Worm (Caenorhabditis elegans) whole organism, L3 larva: ENCODE results near the gene Y39H10A.1.

Source experiments
- ceh-16 ChIP-seq: sonication (generic microtip); optimal IDR thresholded peaks from 2 replicates; lab custom pipeline; 2017; ENCODE audit warnings: missing biosample characterization, missing genetic modification characterization
- ceh-82 ChIP-seq: fragments of 150-350 bp; optimal IDR thresholded peaks from 2 replicates; lab custom pipeline; 2014; ENCODE audit warnings: missing biosample characterization, missing genetic modification characterization
- ceh-9 ChIP-seq: sonication (generic microtip); optimal IDR thresholded peaks from 2 replicates; lab custom pipeline; 2018; ENCODE audit warnings: missing biosample characterization, missing genetic modification characterization
- daf-12 ChIP-seq: fragments of 150-350 bp; optimal IDR thresholded peaks from 2 replicates; lab custom pipeline; 2014; ENCODE audit warnings: missing biosample characterization, missing genetic modification reagents, missing genetic modification characterization
- egl-27 ChIP-seq: sonication (generic microtip); optimal IDR thresholded peaks from 4 replicates; lab custom pipeline; 2017; ENCODE audit warnings: missing biosample characterization, missing genetic modification reagents, missing genetic modification characterization
- egl-5 ChIP-seq: fragments of 150-350 bp; optimal IDR thresholded peaks from 2 replicates; lab custom pipeline; 2017; ENCODE audit warnings: missing biosample characterization, missing genetic modification reagents, missing genetic modification characterization, inconsistent platforms
- elt-1 ChIP-seq: fragments of 150-350 bp; optimal IDR thresholded peaks from 2 replicates; lab custom pipeline; 2014; ENCODE audit warnings: missing biosample characterization, missing genetic modification characterization
- elt-2 ChIP-seq: sonication (generic microtip); optimal IDR thresholded peaks from 2 replicates; lab custom pipeline; 2016; ENCODE audit warnings: missing genetic modification reagents, mild to moderate bottlenecking, missing genetic modification characterization, missing compliant biosample characterization
- eor-1 ChIP-seq, 2 experiments: fragments of 150-350 bp; optimal IDR thresholded peaks; 2 replicates each; lab custom pipeline; 2014 to 2018; ENCODE audit warnings: missing biosample characterization in 2 of 2, missing genetic modification characterization in 2 of 2
- fkh-2 ChIP-seq: fragments of 150-350 bp; optimal IDR thresholded peaks from 2 replicates; lab custom pipeline; 2014; ENCODE audit warnings: missing biosample characterization, missing genetic modification reagents, missing genetic modification characterization
- fos-1 ChIP-seq: fragments of 150-350 bp; optimal IDR thresholded peaks from 2 replicates; lab custom pipeline; 2014; ENCODE audit warnings: missing biosample characterization, missing genetic modification characterization
- hmg-11 ChIP-seq: sonication (generic microtip); optimal IDR thresholded peaks from 2 replicates; lab custom pipeline; 2016; ENCODE audit warnings: missing genetic modification characterization, missing compliant biosample characterization
- jun-1 ChIP-seq: fragments of 150-350 bp; optimal IDR thresholded peaks from 2 replicates; lab custom pipeline; 2014; ENCODE audit warnings: missing biosample characterization, missing genetic modification reagents, missing genetic modification characterization
- lin-39 ChIP-seq: fragments of 150-350 bp; optimal IDR thresholded peaks from 2 replicates; lab custom pipeline; 2018; ENCODE audit warnings: missing biosample characterization, missing genetic modification reagents, missing genetic modification characterization
- lsy-12 ChIP-seq: sonication (generic microtip); optimal IDR thresholded peaks from 2 replicates; lab custom pipeline; 2016; ENCODE audit warnings: mild to moderate bottlenecking, missing genetic modification characterization, missing compliant biosample characterization
- mdl-1 ChIP-seq: fragments of 150-350 bp; optimal IDR thresholded peaks from 2 replicates; lab custom pipeline; 2014; ENCODE audit warnings: missing biosample characterization, missing genetic modification characterization
- mml-1 ChIP-seq: fragments of 150-350 bp; sonication (generic microtip); optimal IDR thresholded peaks from 3 replicates; lab custom pipeline; 2014; ENCODE audit warnings: missing biosample characterization, missing genetic modification characterization
- nhr-11 ChIP-seq: fragments of 150-350 bp; optimal IDR thresholded peaks from 2 replicates; lab custom pipeline; 2014; ENCODE audit warnings: missing biosample characterization, missing genetic modification characterization
- nhr-12 ChIP-seq: fragments of 150-350 bp; optimal IDR thresholded peaks from 2 replicates; lab custom pipeline; 2014; ENCODE audit warnings: missing biosample characterization, missing genetic modification characterization
- nhr-23 ChIP-seq: fragments of 150-350 bp; optimal IDR thresholded peaks from 2 replicates; lab custom pipeline; 2014; ENCODE audit warnings: missing biosample characterization, missing genetic modification reagents, missing genetic modification characterization
- nhr-237 ChIP-seq: fragments of 150-350 bp; optimal IDR thresholded peaks from 2 replicates; lab custom pipeline; 2014; ENCODE audit warnings: missing biosample characterization, missing genetic modification characterization
- nhr-25 ChIP-seq: sonication (generic microtip); optimal IDR thresholded peaks from 2 replicates; lab custom pipeline; 2017; ENCODE audit warnings: missing biosample characterization, missing genetic modification characterization
- nhr-28 ChIP-seq: fragments of 150-350 bp; optimal IDR thresholded peaks from 2 replicates; lab custom pipeline; 2014; ENCODE audit warnings: missing biosample characterization, missing genetic modification characterization
- nhr-43 ChIP-seq: sonication (generic microtip); optimal IDR thresholded peaks from 2 replicates; lab custom pipeline; 2016; ENCODE audit warnings: mild to moderate bottlenecking, missing genetic modification characterization, missing compliant biosample characterization; ENCODE audit not compliant: poor library complexity, severe bottlenecking
- nhr-67 ChIP-seq: fragments of 150-350 bp; optimal IDR thresholded peaks from 2 replicates; lab custom pipeline; 2014; ENCODE audit warnings: missing biosample characterization, missing genetic modification characterization
- nhr-76 ChIP-seq: fragments of 150-350 bp; sonication (generic microtip); optimal IDR thresholded peaks from 5 replicates; lab custom pipeline; 2014; ENCODE audit warnings: missing biosample characterization, missing genetic modification characterization
- nhr-77 ChIP-seq: fragments of 150-350 bp; optimal IDR thresholded peaks from 2 replicates; lab custom pipeline; 2014; ENCODE audit warnings: missing biosample characterization, missing genetic modification characterization
- pha-4 ChIP-seq: fragments of 150-350 bp; optimal IDR thresholded peaks from 2 replicates; lab custom pipeline; 2014; ENCODE audit warnings: missing biosample characterization, missing genetic modification reagents, missing genetic modification characterization
- pqm-1 ChIP-seq: fragments of 150-350 bp; optimal IDR thresholded peaks from 2 replicates; lab custom pipeline; 2017; ENCODE audit warnings: missing biosample characterization, missing genetic modification characterization, inconsistent platforms
- sea-2 ChIP-seq: fragments of 150-350 bp; sonication (generic microtip); optimal IDR thresholded peaks from 4 replicates; lab custom pipeline; 2014; ENCODE audit warnings: missing biosample characterization, missing genetic modification reagents, missing genetic modification characterization
- snpc-4 ChIP-seq: fragments of 150-350 bp; optimal IDR thresholded peaks from 2 replicates; lab custom pipeline; 2014; ENCODE audit warnings: missing biosample characterization, missing genetic modification characterization
- tbx-2 ChIP-seq: sonication (generic microtip); optimal IDR thresholded peaks from 2 replicates; lab custom pipeline; 2016; ENCODE audit warnings: mild to moderate bottlenecking, missing genetic modification characterization, missing compliant biosample characterization
- unc-39 ChIP-seq: sonication (generic microtip); optimal IDR thresholded peaks from 4 replicates; lab custom pipeline; 2017; ENCODE audit warnings: missing biosample characterization, missing genetic modification characterization
- unc-62 ChIP-seq: fragments of 150-350 bp; sonication (generic microtip); optimal IDR thresholded peaks from 4 replicates; lab custom pipeline; 2014; ENCODE audit warnings: missing biosample characterization, missing genetic modification reagents, missing genetic modification characterization
- zag-1 ChIP-seq: fragments of 150-350 bp; optimal IDR thresholded peaks from 2 replicates; lab custom pipeline; 2014; ENCODE audit warnings: missing biosample characterization, missing genetic modification characterization
- ztf-11 ChIP-seq: fragments of 150-350 bp; optimal IDR thresholded peaks from 2 replicates; lab custom pipeline; 2014; ENCODE audit warnings: missing biosample characterization, missing genetic modification characterization

The Y39H10A.1 gene

DNA sequence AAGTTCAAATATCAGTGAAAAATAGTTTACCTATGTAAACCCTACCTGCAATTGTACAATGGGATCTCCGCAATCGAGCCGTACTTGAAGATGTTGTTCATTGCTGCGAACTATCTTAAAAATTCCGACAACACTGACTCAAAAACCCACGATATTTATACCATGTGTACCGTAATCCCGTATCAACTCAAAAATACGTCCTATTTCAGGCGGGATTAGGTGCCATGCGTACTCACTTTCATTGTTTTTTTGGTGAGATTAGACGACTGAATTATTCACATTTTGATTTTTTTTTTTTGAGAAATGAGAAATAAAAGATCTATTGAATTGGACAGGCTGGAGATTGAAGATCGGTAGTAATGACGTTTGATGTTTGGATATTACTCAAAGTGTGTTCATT, 33.4 kb downstream of the Y39H10A.1 start, which contains the start of gene srt-30:
srt-30 (minus strand) TSS at position 101 of the 400 bp plus-strand sequence.
- TF ChIP-seq nhr-43: no peak
- TF ChIP-seq sea-2: no peak
- no peak for TF ChIP-seq pqm-1 (tag; lab: Kevin White, UChicago)
- no peak for TF ChIP-seq nhr-23 (tag; lab: Kevin White, UChicago)
- no peak for TF ChIP-seq lin-39 (tag; lab: Kevin White, UChicago)
- TF ChIP-seq nhr-77 (tag; lab: Kevin White, UChicago): no peak
- no peak for TF ChIP-seq elt-2
- no peak for TF ChIP-seq jun-1
- TF ChIP-seq snpc-4: no peak
- TF ChIP-seq pha-4 (tag; lab: Kevin White, UChicago): no peak
- TF ChIP-seq, all 47 proteins: peak for 0

DNA sequence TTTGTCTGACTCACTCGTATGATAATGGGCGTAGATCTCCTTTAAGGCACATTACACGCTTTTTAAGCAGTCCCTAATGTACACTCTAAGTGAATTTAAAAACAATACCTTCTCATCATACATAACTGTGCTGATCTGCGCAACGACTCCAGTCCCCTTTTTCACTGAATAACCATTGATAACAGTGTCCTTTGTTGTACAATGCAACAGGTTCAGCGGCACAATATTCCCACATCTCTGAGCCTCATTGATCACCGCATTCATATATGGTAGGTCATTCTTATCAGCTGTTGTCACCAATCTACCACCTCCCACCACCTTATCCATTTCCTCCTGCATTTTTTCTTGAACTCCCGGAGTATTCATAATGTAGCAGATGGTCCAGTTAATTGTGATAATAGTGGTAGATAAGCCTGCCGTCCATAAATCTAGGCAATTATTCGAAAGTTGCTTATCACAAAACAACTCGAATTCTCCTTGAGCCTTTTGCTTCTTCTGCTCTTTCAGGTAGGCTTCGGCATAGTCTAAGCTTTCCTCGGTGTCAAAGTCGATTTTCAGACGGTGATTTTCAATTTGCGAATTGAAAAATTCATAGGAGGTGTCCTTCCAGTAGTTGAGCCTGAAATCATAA, 34.9 kb downstream of the Y39H10A.1 start:
- TF ChIP-seq nhr-237 (no peak), nhr-25 (tag; lab: Kevin White, UChicago) (no peak), daf-12 (no peak), eor-1 (tag; optimal IDR thresholded peaks at IDR 0.05; lab: Kevin White, UChicago) (no peak), nhr-23 (tag; lab: Kevin White, UChicago) (no peak), mdl-1 (tag; lab: Kevin White, UChicago) (no peak)

DNA sequence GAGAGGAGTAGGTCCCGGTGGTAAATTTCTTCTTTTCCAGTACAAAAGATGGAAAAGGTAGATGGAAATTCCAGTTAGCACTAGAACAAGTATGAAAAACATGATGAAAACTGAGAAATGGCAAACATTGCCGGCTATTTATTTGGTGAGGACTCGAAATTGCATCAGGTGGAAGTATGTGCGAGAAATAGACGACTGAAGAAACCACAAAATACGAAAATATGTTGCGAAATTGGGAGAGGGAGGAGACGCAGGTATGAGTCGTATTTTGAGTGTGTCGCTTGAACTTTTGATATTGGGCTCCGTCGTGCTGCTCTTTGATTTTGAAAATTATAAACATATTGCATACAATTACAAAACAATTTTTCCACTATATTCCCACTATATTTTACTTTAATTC, 36.3 kb downstream of the Y39H10A.1 start, which contains the start of gene cyp-33C8:
cyp-33C8 (minus strand) TSS at position 200 of the 400 bp plus-strand sequence.
- TF ChIP-seq snpc-4 (peak; percentile 5), unc-62 (no peak), nhr-25 (tag; lab: Kevin White, UChicago) (no peak), mml-1 (no peak), jun-1 (no peak), lsy-12 (tag; lab: Kevin White, UChicago) (no peak), pqm-1 (tag; lab: Kevin White, UChicago) (peak; percentile 24), fos-1 (tag; lab: Kevin White, UChicago) (no peak), nhr-12 (tag; lab: Kevin White, UChicago) (no peak), zag-1 (no peak), ceh-16 (tag; lab: Kevin White, UChicago) (no peak), sea-2 (no peak), nhr-77 (tag; lab: Kevin White, UChicago) (no peak), lin-39 (tag; lab: Kevin White, UChicago) (peak; percentile 20), elt-1 (tag; lab: Kevin White, UChicago) (no peak), elt-2 (peak; percentile 21), nhr-76 (tag; lab: Kevin White, UChicago) (no peak), ceh-82 (tag; lab: Kevin White, UChicago) (no peak)

DNA sequence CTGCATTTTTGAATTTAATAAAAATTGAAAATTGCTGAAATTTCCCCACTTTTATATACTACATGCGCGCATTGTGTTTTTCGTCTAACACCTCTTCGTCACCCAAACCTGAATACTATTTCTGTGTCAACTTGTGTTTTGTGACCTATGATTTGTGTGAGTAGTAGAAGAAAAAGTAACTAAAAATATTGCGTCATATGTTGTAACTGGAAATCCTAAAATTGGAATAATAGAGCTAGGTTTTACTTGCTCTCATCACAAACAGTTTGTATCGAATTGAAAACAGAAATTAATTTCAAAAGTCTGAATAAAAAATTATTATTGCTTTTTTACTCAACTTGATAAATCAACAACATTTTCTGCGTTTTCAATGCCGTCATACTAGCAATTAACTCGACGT, 38.5 kb downstream of the Y39H10A.1 start, which contains the start of gene R08F11.4:
R08F11.4 (minus strand) TSS at position 29 of the 400 bp plus-strand sequence.
- no peak for TF ChIP-seq ceh-9 (tag; lab: Kevin White, UChicago)
- TF ChIP-seq nhr-76 (tag; lab: Kevin White, UChicago): no peak
- TF ChIP-seq pha-4 (tag; lab: Kevin White, UChicago): no peak
- no peak for TF ChIP-seq tbx-2 (tag; lab: Kevin White, UChicago)
- no peak for TF ChIP-seq sea-2
- no peak for TF ChIP-seq nhr-11 (tag; lab: Kevin White, UChicago)
- TF ChIP-seq nhr-28 (tag; lab: Kevin White, UChicago): no peak
- no peak for TF ChIP-seq ceh-82 (tag; lab: Kevin White, UChicago)
- no peak for TF ChIP-seq egl-5 (tag; lab: Kevin White, UChicago)
- no peak for TF ChIP-seq egl-27 (tag; lab: Kevin White, UChicago)
- no peak for TF ChIP-seq hmg-11 (tag; lab: Kevin White, UChicago)
- TF ChIP-seq elt-1 (tag; lab: Kevin White, UChicago): no peak
- TF ChIP-seq mdl-1 (tag; lab: Kevin White, UChicago): no peak
- TF ChIP-seq fkh-2 (tag; lab: Kevin White, UChicago): no peak
- no peak for TF ChIP-seq unc-39 (tag; lab: Kevin White, UChicago)

DNA sequence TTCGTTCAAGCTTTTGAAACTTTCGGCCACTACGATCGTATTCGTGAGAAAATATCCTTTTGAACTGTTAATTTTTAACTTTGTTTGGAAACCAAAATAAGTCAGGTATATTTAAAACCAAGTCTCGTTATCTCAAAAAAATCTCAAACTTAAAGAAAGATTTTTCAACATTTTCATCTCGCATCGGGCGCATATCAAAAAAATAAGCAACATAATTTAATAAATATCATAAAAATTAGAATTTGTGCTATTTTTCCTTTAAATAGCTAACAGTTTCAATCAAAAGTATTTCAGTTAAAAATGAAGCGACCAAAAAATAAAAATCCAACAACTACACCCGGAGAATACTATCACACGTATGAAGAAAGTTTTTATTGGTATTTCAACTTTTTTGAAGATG, 39.0 kb downstream of the Y39H10A.1 start, which contains the start of gene srw-7:
srw-7 (plus strand) TSS at position 301 of the 400 bp plus-strand sequence.
- TF ChIP-seq ztf-11 (tag; lab: Kevin White, UChicago): no peak
- no peak for TF ChIP-seq nhr-67
- no peak for TF ChIP-seq nhr-11 (tag; lab: Kevin White, UChicago)
